Fruit fly (Drosophila melanogaster) whole organism, prepupa: Measurements from ENCODE around the gene CG42853.

Experiments
- Blimp-1 ChIP-seq: fragments of 200-800 bp; sonication (Bioruptor generic); optimal IDR thresholded peaks from 3 replicates; lab custom pipeline; 2017; ENCODE audit warnings: missing biosample characterization, missing genetic modification characterization, mild to moderate bottlenecking, moderate library complexity, missing genetic modification reagents
- CG10631 ChIP-seq: fragments of 200-800 bp; sonication (Bioruptor generic); optimal IDR thresholded peaks from 2 replicates; lab custom pipeline; 2016; ENCODE audit warnings: missing biosample characterization, missing genetic modification characterization
- CG10669 ChIP-seq: fragments of 200-800 bp; sonication (Bioruptor generic); optimal IDR thresholded peaks from 3 replicates; lab custom pipeline; 2018; ENCODE audit warnings: missing biosample characterization, mild to moderate bottlenecking, missing genetic modification characterization, moderate library complexity
- CG11294 ChIP-seq: fragments of 200-800 bp; sonication (Bioruptor generic); IDR thresholded peaks from 2 replicates; pipeline ENCODE4 v1.3.6; 2022; ENCODE audit warnings: missing biosample characterization, missing genetic modification characterization
- CG15336 ChIP-seq: fragments of 200-800 bp; sonication (Bioruptor generic); IDR thresholded peaks from 2 replicates; pipeline ENCODE4 v1.3.6; 2022; ENCODE audit warnings: missing biosample characterization, missing genetic modification characterization
- CG16779 ChIP-seq: fragments of 200-800 bp; sonication (Bioruptor generic); optimal IDR thresholded peaks from 3 replicates; lab custom pipeline; 2017; ENCODE audit warnings: missing biosample characterization, mild to moderate bottlenecking, missing genetic modification characterization
- CG3032 ChIP-seq: fragments of 200-800 bp; optimal IDR thresholded peaks from 2 replicates; lab custom pipeline; 2019; ENCODE audit warnings: missing biosample characterization, mild to moderate bottlenecking, missing genetic modification characterization, moderate library complexity
- CG31627 ChIP-seq: fragments of 200-800 bp; sonication (Bioruptor generic); optimal IDR thresholded peaks from 3 replicates; lab custom pipeline; 2016; ENCODE audit warnings: missing biosample characterization, missing genetic modification characterization
- CG32006 ChIP-seq: fragments of 200-800 bp; sonication (Bioruptor generic); optimal IDR thresholded peaks from 3 replicates; lab custom pipeline; 2017; ENCODE audit warnings: missing biosample characterization, mild to moderate bottlenecking, missing genetic modification characterization
- CG34406 ChIP-seq: fragments of 200-800 bp; sonication (Bioruptor generic); optimal IDR thresholded peaks from 3 replicates; lab custom pipeline; 2016; ENCODE audit warnings: missing biosample characterization, missing genetic modification characterization
- CG3919 ChIP-seq: fragments of 200-800 bp; sonication (Bioruptor generic); optimal IDR thresholded peaks from 3 replicates; lab custom pipeline; 2016; ENCODE audit warnings: missing biosample characterization, missing genetic modification characterization
- CG4318 ChIP-seq: fragments of 200-800 bp; sonication (Bioruptor generic); optimal IDR thresholded peaks from 3 replicates; lab custom pipeline; 2017; ENCODE audit warnings: missing biosample characterization, mild to moderate bottlenecking, missing genetic modification characterization
- CG6163 ChIP-seq: fragments of 200-800 bp; sonication (Bioruptor generic); IDR thresholded peaks from 3 replicates; pipeline ENCODE4 v1.3.6; 2022; ENCODE audit warnings: missing biosample characterization, missing genetic modification characterization
- CG6276 ChIP-seq: fragments of 200-800 bp; sonication (Bioruptor generic); optimal IDR thresholded peaks from 2 replicates; lab custom pipeline; 2017; ENCODE audit warnings: missing biosample characterization, mild to moderate bottlenecking, missing genetic modification characterization
- CG6792 ChIP-seq: fragments of 200-800 bp; sonication (Bioruptor generic); optimal IDR thresholded peaks from 3 replicates; lab custom pipeline; 2016; ENCODE audit warnings: missing biosample characterization, missing genetic modification characterization
- CG6808 ChIP-seq: fragments of 200-800 bp; sonication (Bioruptor generic); optimal IDR thresholded peaks from 3 replicates; lab custom pipeline; 2017; ENCODE audit warnings: missing biosample characterization, missing genetic modification characterization, mild to moderate bottlenecking, moderate library complexity, missing genetic modification reagents
- CG6854 ChIP-seq: fragments of 200-800 bp; sonication (Bioruptor generic); optimal IDR thresholded peaks from 2 replicates; lab custom pipeline; 2017; ENCODE audit warnings: missing biosample characterization, mild to moderate bottlenecking, missing genetic modification characterization
- CG8119 ChIP-seq: fragments of 200-800 bp; sonication (Bioruptor generic); IDR thresholded peaks from 3 replicates; pipeline ENCODE4 v1.3.6; 2022; ENCODE audit warnings: missing biosample characterization, missing genetic modification characterization
- CG8319 ChIP-seq: fragments of 200-800 bp; sonication (Bioruptor generic); optimal IDR thresholded peaks from 3 replicates; lab custom pipeline; 2016; ENCODE audit warnings: missing biosample characterization, missing genetic modification characterization
- CG8632 ChIP-seq: fragments of 200-800 bp; sonication (Bioruptor generic); optimal IDR thresholded peaks from 3 replicates; lab custom pipeline; 2016; ENCODE audit warnings: missing biosample characterization, missing genetic modification characterization
- CG9139 ChIP-seq: fragments of 200-800 bp; sonication (Bioruptor generic); optimal IDR thresholded peaks from 3 replicates; lab custom pipeline; 2017; ENCODE audit warnings: missing biosample characterization, mild to moderate bottlenecking, missing genetic modification characterization
- Eip75B ChIP-seq: fragments of 200-800 bp; sonication (Bioruptor generic); optimal IDR thresholded peaks from 3 replicates; lab custom pipeline; 2016; ENCODE audit warnings: missing biosample characterization, missing genetic modification characterization
- Eip78C ChIP-seq: fragments of 200-800 bp; sonication (Bioruptor generic); peaks from one replicate; lab custom pipeline; 2016; ENCODE audit warnings: missing biosample characterization, missing genetic modification characterization
- Ets96B ChIP-seq: fragments of 200-800 bp; optimal IDR thresholded peaks from 2 replicates; lab custom pipeline; 2019; ENCODE audit warnings: missing biosample characterization, mild to moderate bottlenecking, missing genetic modification characterization, moderate library complexity
- Gug ChIP-seq: fragments of 200-800 bp; sonication (Bioruptor generic); IDR thresholded peaks from 2 replicates; pipeline ENCODE4 v1.3.6; 2022; ENCODE audit warnings: missing biosample characterization, missing genetic modification characterization
- Hr4 ChIP-seq: fragments of 200-800 bp; sonication (Bioruptor generic); optimal IDR thresholded peaks from 3 replicates; lab custom pipeline; 2016; ENCODE audit warnings: missing biosample characterization, missing genetic modification characterization
- Lpt ChIP-seq: fragments of 200-800 bp; sonication (Bioruptor generic); optimal IDR thresholded peaks from 3 replicates; lab custom pipeline; 2016; ENCODE audit warnings: missing biosample characterization, missing genetic modification characterization
- OdsH ChIP-seq: fragments of 200-800 bp; sonication (Bioruptor generic); optimal IDR thresholded peaks from 3 replicates; lab custom pipeline; 2016; ENCODE audit warnings: missing biosample characterization, missing genetic modification characterization
- Sox14 ChIP-seq: fragments of 200-800 bp; sonication (Bioruptor generic); optimal IDR thresholded peaks from 3 replicates; lab custom pipeline; 2016; ENCODE audit warnings: missing biosample characterization, missing genetic modification characterization
- achi ChIP-seq: fragments of 200-800 bp; sonication (Bioruptor generic); optimal IDR thresholded peaks from 3 replicates; lab custom pipeline; 2016; ENCODE audit warnings: missing biosample characterization, missing genetic modification characterization
- acj6 ChIP-seq: fragments of 200-800 bp; sonication (Bioruptor generic); optimal IDR thresholded peaks from 3 replicates; lab custom pipeline; 2016; ENCODE audit warnings: missing biosample characterization, missing genetic modification characterization
- cyc ChIP-seq: fragments of 200-800 bp; sonication (Bioruptor generic); optimal IDR thresholded peaks from 3 replicates; lab custom pipeline; 2016; ENCODE audit warnings: missing biosample characterization, missing genetic modification characterization
- dac ChIP-seq: fragments of 200-800 bp; sonication (Bioruptor generic); optimal IDR thresholded peaks from 2 replicates; lab custom pipeline; 2017; ENCODE audit warnings: missing biosample characterization, mild to moderate bottlenecking, missing genetic modification characterization
- dsx ChIP-seq: fragments of 200-800 bp; optimal IDR thresholded peaks from 3 replicates; lab custom pipeline; 2019; ENCODE audit warnings: missing biosample characterization, mild to moderate bottlenecking, missing genetic modification characterization, moderate library complexity; ENCODE audit not compliant: poor library complexity, severe bottlenecking
- eg ChIP-seq: fragments of 200-800 bp; sonication (Bioruptor generic); IDR thresholded peaks from 3 replicates; pipeline ENCODE4 v1.3.6; 2022; ENCODE audit warnings: missing biosample characterization, missing genetic modification characterization
- fd85E ChIP-seq: fragments of 200-800 bp; sonication (Bioruptor generic); optimal IDR thresholded peaks from 3 replicates; lab custom pipeline; 2016; ENCODE audit warnings: missing biosample characterization, missing genetic modification characterization
- fkh ChIP-seq: fragments of 200-800 bp; sonication (Bioruptor generic); optimal IDR thresholded peaks from 3 replicates; lab custom pipeline; 2017; ENCODE audit warnings: missing biosample characterization, mild to moderate bottlenecking, missing genetic modification characterization, moderate library complexity
- net ChIP-seq: fragments of 200-800 bp; sonication (Bioruptor generic); optimal IDR thresholded peaks from 3 replicates; lab custom pipeline; 2016; ENCODE audit warnings: missing biosample characterization, missing genetic modification characterization
- pdm3 ChIP-seq: fragments of 200-800 bp; sonication (Bioruptor generic); optimal IDR thresholded peaks from 3 replicates; lab custom pipeline; 2016; ENCODE audit warnings: missing biosample characterization, missing genetic modification characterization
- salr ChIP-seq, 2 experiments: fragments of 200-800 bp; sonication (Bioruptor generic); optimal IDR thresholded peaks; 3 replicates each; lab custom pipeline; 2016 to 2018; ENCODE audit warnings: missing biosample characterization in 2 of 2, missing genetic modification characterization in 2 of 2, mild to moderate bottlenecking in 1 of 2
- svp ChIP-seq: fragments of 200-800 bp; sonication (Bioruptor generic); peaks from one replicate; lab custom pipeline; 2016; ENCODE audit warnings: missing biosample characterization, missing genetic modification characterization
- topi ChIP-seq: fragments of 200-800 bp; sonication (Bioruptor generic); optimal IDR thresholded peaks from 3 replicates; lab custom pipeline; 2016; ENCODE audit warnings: missing biosample characterization, missing genetic modification characterization
- vri ChIP-seq: fragments of 200-800 bp; sonication (Bioruptor generic); optimal IDR thresholded peaks from 3 replicates; lab custom pipeline; 2016; ENCODE audit warnings: missing biosample characterization, mild to moderate bottlenecking, missing genetic modification characterization

The CG42853 gene

dm6 chr3L:18099715-18100114 lies 22.1 kb downstream of the CG42853 start (continued):
- TF ChIP-seq CG3032 (tag; lab: Kevin White, UChicago) (no peak), cyc (GFP tag; lab: Kevin White, UChicago) (peak; percentile 31), CG10669 (GFP tag; lab: Kevin White, UChicago) (no peak), fkh (GFP tag; lab: Kevin White, UChicago) (no peak), CG3919 (GFP tag; lab: Kevin White, UChicago) (peak; percentile 22), fd85E (no peak), salr (GFP tag; optimal IDR thresholded peaks at IDR 0.05; lab: Kevin White, UChicago) (no peak), CG9139 (GFP tag; lab: Kevin White, UChicago) (no peak), CG32006 (no peak), CG8632 (GFP tag; lab: Kevin White, UChicago) (no peak), CG6792 (peak; percentile 5), Lpt (no peak), CG11294 (no peak), svp (peak; percentile 66), CG6854 (GFP tag; lab: Kevin White, UChicago) (no peak), vri (GFP tag; lab: Kevin White, UChicago) (peak; percentile 69), Sox14 (peak; percentile 16), CG6808 (GFP tag; lab: Kevin White, UChicago) (no peak), Eip75B (no peak), CG8119 (no peak), CG31627 (GFP tag; lab: Kevin White, UChicago) (peak; percentile 42)

dm6 chr3L:18096726-18097125 lies 25.1 kb downstream of the CG42853 start:
- peak; percentile 54 for TF ChIP-seq OdsH (GFP tag; lab: Kevin White, UChicago)
- TF ChIP-seq CG3032 (tag; lab: Kevin White, UChicago) = peak; percentile 3
- TF ChIP-seq CG3919 (GFP tag; lab: Kevin White, UChicago) = peak; percentile 52
- TF ChIP-seq CG6808 (GFP tag; lab: Kevin White, UChicago) = peak; percentile 6
- TF ChIP-seq CG8119 = peak; percentile 70
- peak; percentile 62 for TF ChIP-seq CG10631 (GFP tag; lab: Kevin White, UChicago)
- no peak for TF ChIP-seq Blimp-1 (GFP tag; lab: Kevin White, UChicago)
- TF ChIP-seq Gug (GFP tag; lab: Robert Waterston, UW) = no peak
- no peak for TF ChIP-seq CG6854 (GFP tag; lab: Kevin White, UChicago)
- peak; percentile 61 for TF ChIP-seq acj6 (GFP tag; lab: Kevin White, UChicago)
- TF ChIP-seq dsx = no peak
- 0 out of 2 replicates have a peak, but pooled peaks have one; percentile 15 for TF ChIP-seq CG11294
- TF ChIP-seq cyc (GFP tag; lab: Kevin White, UChicago) = no peak
- peak; percentile 22 for TF ChIP-seq Eip75B
- no peak for TF ChIP-seq CG31627 (GFP tag; lab: Kevin White, UChicago)
- TF ChIP-seq dac (GFP tag; lab: Kevin White, UChicago) = peak; percentile 4
- peak; percentile 14 for TF ChIP-seq CG34406 (GFP tag; lab: Kevin White, UChicago)
- TF ChIP-seq net (GFP tag; lab: Kevin White, UChicago) = peak; percentile 37
- peak; percentile 88 for TF ChIP-seq CG32006
- peak; percentile 65 for TF ChIP-seq CG6276 (GFP tag; lab: Kevin White, UChicago)
- peak; percentile 76 for TF ChIP-seq Eip78C
- TF ChIP-seq Sox14 = peak; percentile 38
- 0 out of 3 replicates have a peak, but pooled peaks have one; percentile 12 for TF ChIP-seq CG6163 (GFP tag; lab: Robert Waterston, UW)
- TF ChIP-seq Hr4 = peak; percentile 51
- TF ChIP-seq CG15336 = peak; percentile 52
- TF ChIP-seq salr (GFP tag; optimal IDR thresholded peaks at IDR 0.05; lab: Kevin White, UChicago) = peak in 1 of 2 experiments; percentile 71
- TF ChIP-seq CG4318 (GFP tag; lab: Kevin White, UChicago) = peak; percentile 72
- peak; percentile 13 for TF ChIP-seq pdm3 (GFP tag; lab: Kevin White, UChicago)
- 0 out of 3 replicates have a peak, but pooled peaks have one; percentile 23 for TF ChIP-seq eg
- peak; percentile 1 for TF ChIP-seq Ets96B (tag; lab: Kevin White, UChicago)
- no peak for TF ChIP-seq topi (GFP tag; lab: Kevin White, UChicago)
- no peak for TF ChIP-seq CG16779 (tag; lab: Kevin White, UChicago)
- TF ChIP-seq Lpt = peak; percentile 42
- peak; percentile 15 for TF ChIP-seq CG10669 (GFP tag; lab: Kevin White, UChicago)
- no peak for TF ChIP-seq CG8319
- TF ChIP-seq achi (GFP tag; lab: Kevin White, UChicago) = peak; percentile 63
